Fruit fly (Drosophila melanogaster) whole organism, embryonic: ENCODE measurements around the gene CG4004.
A peak's percentile ranks its signal among the peaks of the same experiment; 100 is the strongest.

ENCODE experiments used
- Atf-2 ChIP-seq: fragments of 200-800 bp; sonication (Bioruptor generic); optimal IDR thresholded peaks from 2 replicates; lab custom pipeline; 2016; ENCODE audit warnings: missing biosample characterization, missing genetic modification characterization
- B-H2 ChIP-seq: fragments of 200-800 bp; sonication (Bioruptor generic); optimal IDR thresholded peaks from 2 replicates; lab custom pipeline; 2018; ENCODE audit warnings: missing biosample characterization, mild to moderate bottlenecking, missing genetic modification characterization
- Bdp1 ChIP-seq: fragments of 200-800 bp; sonication (Bioruptor generic); optimal IDR thresholded peaks from 3 replicates; lab custom pipeline; 2016; ENCODE audit warnings: missing biosample characterization, missing genetic modification characterization
- CG10274 ChIP-seq: fragments of 200-800 bp; sonication (Bioruptor generic); optimal IDR thresholded peaks from 3 replicates; lab custom pipeline; 2017; ENCODE audit warnings: missing biosample characterization, mild to moderate bottlenecking, missing genetic modification characterization
- CG10654 ChIP-seq: fragments of 200-800 bp; sonication (Bioruptor generic); optimal IDR thresholded peaks from 2 replicates; lab custom pipeline; 2016; ENCODE audit warnings: missing biosample characterization, missing genetic modification characterization
- CG12219 ChIP-seq: fragments of 200-800 bp; sonication (Bioruptor generic); optimal IDR thresholded peaks from 3 replicates; lab custom pipeline; 2018; ENCODE audit warnings: missing biosample characterization, mild to moderate bottlenecking, missing genetic modification characterization
- CG12769 ChIP-seq: fragments of 200-800 bp; sonication (Bioruptor generic); optimal IDR thresholded peaks from 2 replicates; lab custom pipeline; 2019; ENCODE audit warnings: missing biosample characterization, mild to moderate bottlenecking, missing genetic modification characterization, moderate library complexity
- CG13894 ChIP-seq: fragments of 200-800 bp; sonication (Bioruptor generic); optimal IDR thresholded peaks from 3 replicates; lab custom pipeline; 2018; ENCODE audit warnings: missing biosample characterization, mild to moderate bottlenecking, missing genetic modification characterization, moderate library complexity
- CG14014 ChIP-seq: fragments of 200-800 bp; sonication (Bioruptor generic); IDR thresholded peaks from 2 replicates; pipeline ENCODE4 v1.3.6; 2022; ENCODE audit warnings: missing biosample characterization, missing genetic modification characterization
- CG14710 ChIP-seq: fragments of 200-800 bp; sonication (Bioruptor generic); optimal IDR thresholded peaks from 3 replicates; lab custom pipeline; 2019; ENCODE audit warnings: missing biosample characterization, mild to moderate bottlenecking, missing genetic modification characterization, moderate library complexity
- CG14860 ChIP-seq: fragments of 200-800 bp; sonication (Bioruptor generic); IDR thresholded peaks from 3 replicates; pipeline ENCODE4 v1.3.6; 2022; ENCODE audit warnings: missing biosample characterization, missing genetic modification characterization; ENCODE audit not compliant: partially characterized antibody
- CG15514 ChIP-seq: fragments of 200-800 bp; sonication (Bioruptor generic); optimal IDR thresholded peaks from 3 replicates; lab custom pipeline; 2017; ENCODE audit warnings: missing biosample characterization, missing genetic modification characterization, mild to moderate bottlenecking, moderate library complexity, missing genetic modification reagents
- CG16813 ChIP-seq: fragments of 200-800 bp; sonication (Bioruptor generic); IDR thresholded peaks from 3 replicates; pipeline ENCODE4 v1.3.6; 2022; ENCODE audit warnings: missing biosample characterization, missing genetic modification characterization; ENCODE audit not compliant: partially characterized antibody
- CG18476 ChIP-seq: fragments of 200-800 bp; sonication (Bioruptor generic); optimal IDR thresholded peaks from 2 replicates; lab custom pipeline; 2016; ENCODE audit warnings: missing biosample characterization, mild to moderate bottlenecking, missing genetic modification characterization
- CG31365 ChIP-seq: fragments of 200-800 bp; sonication (Bioruptor generic); optimal IDR thresholded peaks from 2 replicates; lab custom pipeline; 2018; ENCODE audit warnings: missing biosample characterization, mild to moderate bottlenecking, missing genetic modification characterization
- CG6175 ChIP-seq: fragments of 200-800 bp; sonication (Bioruptor generic); IDR thresholded peaks from 3 replicates; pipeline ENCODE4 v1.3.6; 2022; ENCODE audit warnings: missing biosample characterization, missing genetic modification characterization
- CG7786 ChIP-seq: fragments of 200-800 bp; sonication (Bioruptor generic); optimal IDR thresholded peaks from 2 replicates; lab custom pipeline; 2016; ENCODE audit warnings: missing biosample characterization, missing genetic modification characterization
- CG7839 ChIP-seq: fragments of 200-800 bp; sonication (Bioruptor generic); optimal IDR thresholded peaks from 3 replicates; lab custom pipeline; 2018; ENCODE audit warnings: missing biosample characterization, mild to moderate bottlenecking, missing genetic modification characterization, moderate library complexity
- CG7963 ChIP-seq: fragments of 200-800 bp; sonication (Bioruptor generic); IDR thresholded peaks from 3 replicates; pipeline ENCODE4 v1.3.6; 2022; ENCODE audit warnings: missing biosample characterization, missing genetic modification characterization; ENCODE audit not compliant: partially characterized antibody
- CG7987 ChIP-seq: fragments of 200-800 bp; sonication (Bioruptor generic); optimal IDR thresholded peaks from 2 replicates; lab custom pipeline; 2018; ENCODE audit warnings: missing biosample characterization, mild to moderate bottlenecking, missing genetic modification characterization, moderate library complexity
- Doc3 ChIP-seq: fragments of 200-800 bp; sonication (Bioruptor generic); IDR thresholded peaks from 3 replicates; pipeline ENCODE4 v1.3.6; 2022; ENCODE audit warnings: missing biosample characterization, missing genetic modification characterization; ENCODE audit not compliant: partially characterized antibody
- Fer1 ChIP-seq: fragments of 200-800 bp; sonication (Bioruptor generic); optimal IDR thresholded peaks from 2 replicates; lab custom pipeline; 2017; ENCODE audit warnings: missing biosample characterization, mild to moderate bottlenecking, missing genetic modification characterization
- H15 ChIP-seq: fragments of 200-800 bp; sonication (Bioruptor generic); IDR thresholded peaks from 3 replicates; pipeline ENCODE4 v1.3.6; 2022; ENCODE audit warnings: missing biosample characterization, missing genetic modification characterization
- Hand ChIP-seq: fragments of 200-800 bp; sonication (Bioruptor generic); optimal IDR thresholded peaks from 2 replicates; lab custom pipeline; 2017; ENCODE audit warnings: mild to moderate bottlenecking, missing biosample characterization, missing genetic modification reagents, missing genetic modification characterization
- Myb ChIP-seq: fragments of 200-800 bp; sonication (Bioruptor generic); optimal IDR thresholded peaks from 2 replicates; lab custom pipeline; 2016; ENCODE audit warnings: missing biosample characterization, missing genetic modification characterization
- Ravus ChIP-seq: fragments of 200-800 bp; sonication (Bioruptor generic); IDR thresholded peaks from 2 replicates; pipeline ENCODE4 v1.3.6; 2022; ENCODE audit warnings: missing biosample characterization, missing genetic modification characterization
- Scr ChIP-seq: fragments of 200-800 bp; sonication (Bioruptor generic); IDR thresholded peaks from 2 replicates; pipeline ENCODE4 v1.3.6; 2022; ENCODE audit warnings: missing biosample characterization, missing genetic modification characterization; ENCODE audit not compliant: partially characterized antibody
- Six4 ChIP-seq: fragments of 200-800 bp; sonication (Bioruptor generic); optimal IDR thresholded peaks from 2 replicates; lab custom pipeline; 2016; ENCODE audit warnings: missing biosample characterization, missing genetic modification characterization
- Taf1 ChIP-seq: fragments of 200-800 bp; sonication (Bioruptor generic); IDR thresholded peaks from 2 replicates; pipeline ENCODE4 v1.3.6; 2022; ENCODE audit warnings: missing biosample characterization, missing genetic modification characterization
- ara ChIP-seq: fragments of 200-800 bp; sonication (Bioruptor generic); IDR thresholded peaks from 2 replicates; pipeline ENCODE4 v1.3.6; 2022; ENCODE audit warnings: missing biosample characterization, missing genetic modification characterization
- ato ChIP-seq: fragments of 200-800 bp; sonication (Bioruptor generic); IDR thresholded peaks from 2 replicates; pipeline ENCODE4 v1.3.6; 2022; ENCODE audit warnings: missing biosample characterization, missing genetic modification characterization; ENCODE audit not compliant: partially characterized antibody
- bowl ChIP-seq: fragments of 200-800 bp; sonication (Bioruptor generic); IDR thresholded peaks from 2 replicates; pipeline ENCODE4 v1.3.6; 2022; ENCODE audit warnings: missing biosample characterization, missing genetic modification characterization
- crp ChIP-seq, 2 experiments: fragments of 200-800 bp; sonication (Bioruptor generic); optimal IDR thresholded peaks; 2 replicates in 1 of 2; 3 replicates in 1 of 2; lab custom pipeline; 2017; ENCODE audit warnings: missing biosample characterization in 2 of 2, missing genetic modification characterization in 2 of 2, mild to moderate bottlenecking in 1 of 2, moderate library complexity in 1 of 2
- dan ChIP-seq: fragments of 200-800 bp; sonication (Bioruptor generic); IDR thresholded peaks from 2 replicates; pipeline ENCODE4 v1.3.6; 2022; ENCODE audit warnings: missing biosample characterization, missing genetic modification characterization
- ewg ChIP-seq: fragments of 200-800 bp; sonication (Bioruptor generic); optimal IDR thresholded peaks from 3 replicates; lab custom pipeline; 2017; ENCODE audit warnings: mild to moderate bottlenecking, missing biosample characterization, missing genetic modification reagents, missing genetic modification characterization
- gfzf ChIP-seq: fragments of 200-800 bp; sonication (Bioruptor generic); optimal IDR thresholded peaks from 2 replicates; lab custom pipeline; 2016; ENCODE audit warnings: missing biosample characterization, mild to moderate bottlenecking, missing genetic modification characterization, moderate library complexity
- gt ChIP-seq: fragments of 200-800 bp; sonication (Bioruptor generic); IDR thresholded peaks from 2 replicates; pipeline ENCODE4 v1.3.6; 2022; ENCODE audit warnings: missing biosample characterization, missing genetic modification characterization
- ham ChIP-seq: fragments of 200-800 bp; sonication (Bioruptor generic); IDR thresholded peaks from 2 replicates; pipeline ENCODE4 v1.3.6; 2022; ENCODE audit warnings: missing biosample characterization, missing genetic modification characterization
- hbn ChIP-seq: fragments of 200-800 bp; sonication (Bioruptor generic); IDR thresholded peaks from 2 replicates; pipeline ENCODE4 v1.3.6; 2022; ENCODE audit warnings: missing biosample characterization, missing genetic modification characterization; ENCODE audit not compliant: partially characterized antibody
- inv ChIP-seq: fragments of 200-800 bp; sonication (Bioruptor generic); IDR thresholded peaks from 2 replicates; pipeline ENCODE4 v1.3.6; 2022; ENCODE audit warnings: missing biosample characterization, missing genetic modification characterization; ENCODE audit not compliant: partially characterized antibody
- kah ChIP-seq: fragments of 200-800 bp; sonication (Bioruptor generic); optimal IDR thresholded peaks from 2 replicates; lab custom pipeline; 2018; ENCODE audit warnings: missing biosample characterization, mild to moderate bottlenecking, missing genetic modification characterization
- lbe ChIP-seq: fragments of 200-800 bp; sonication (Bioruptor generic); optimal IDR thresholded peaks from 2 replicates; lab custom pipeline; 2016; ENCODE audit warnings: missing biosample characterization, mild to moderate bottlenecking, missing genetic modification characterization
- lilli ChIP-seq: fragments of 200-800 bp; sonication (Bioruptor generic); optimal IDR thresholded peaks from 3 replicates; lab custom pipeline; 2016; ENCODE audit warnings: missing biosample characterization, missing genetic modification characterization
- nerfin-2 ChIP-seq: fragments of 200-800 bp; sonication (Bioruptor generic); IDR thresholded peaks from 2 replicates; pipeline ENCODE4 v1.3.6; 2022; ENCODE audit warnings: missing biosample characterization, missing genetic modification characterization; ENCODE audit not compliant: partially characterized antibody
- pnt ChIP-seq: fragments of 200-800 bp; sonication (Bioruptor generic); optimal IDR thresholded peaks from 3 replicates; lab custom pipeline; 2016; ENCODE audit warnings: missing biosample characterization, missing genetic modification characterization
- run ChIP-seq: fragments of 200-800 bp; sonication (Bioruptor generic); optimal IDR thresholded peaks from 3 replicates; lab custom pipeline; 2018; ENCODE audit warnings: missing biosample characterization, mild to moderate bottlenecking, missing genetic modification characterization
- sima ChIP-seq: fragments of 200-800 bp; sonication (Bioruptor generic); optimal IDR thresholded peaks from 2 replicates; lab custom pipeline; 2016; ENCODE audit warnings: missing biosample characterization, missing genetic modification characterization
- sqz ChIP-seq: fragments of 200-800 bp; sonication (Bioruptor generic); optimal IDR thresholded peaks from 3 replicates; lab custom pipeline; 2018; ENCODE audit warnings: missing biosample characterization, mild to moderate bottlenecking, missing genetic modification characterization
- tio ChIP-seq: fragments of 200-800 bp; sonication (Bioruptor generic); optimal IDR thresholded peaks from 2 replicates; lab custom pipeline; 2017; ENCODE audit warnings: missing biosample characterization, missing genetic modification characterization, inconsistent platforms
- trem ChIP-seq: fragments of 200-800 bp; optimal IDR thresholded peaks from 3 replicates; lab custom pipeline; 2019; ENCODE audit warnings: missing biosample characterization, mild to moderate bottlenecking, missing genetic modification characterization, moderate library complexity

Gene CG4004

DNA sequence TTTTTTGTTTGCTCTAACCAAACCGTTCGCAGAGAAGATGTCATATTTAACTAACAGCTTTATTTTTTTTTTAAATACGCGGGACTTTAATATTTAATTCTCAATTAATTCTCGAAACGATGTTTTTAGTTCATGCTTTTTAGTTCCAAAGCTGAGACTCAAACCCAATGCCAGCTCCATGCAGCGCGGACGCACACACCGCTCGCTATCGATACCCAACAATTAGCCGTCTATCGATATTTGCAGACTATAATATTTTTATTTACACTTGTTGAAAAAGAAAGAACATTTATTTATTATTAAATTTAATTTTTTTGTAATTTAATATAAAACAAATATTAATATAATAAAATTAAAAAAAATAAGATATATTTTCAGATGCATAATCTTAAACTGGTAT, 20.6 kb downstream of the CG4004 start (continued):
- TF ChIP-seq CG7839 (tag; lab: Kevin White, UChicago) = no peak
- no peak for TF ChIP-seq bowl (GFP tag; lab: Robert Waterston, UW)
- peak; percentile 8 for TF ChIP-seq nerfin-2
- no peak for TF ChIP-seq gt (GFP tag; lab: Robert Waterston, UW)
- peak; percentile 79 for TF ChIP-seq CG16813 (GFP tag; lab: Robert Waterston, UW)
- TF ChIP-seq Bdp1 (GFP tag; lab: Kevin White, UChicago) = no peak
- no peak for TF ChIP-seq CG31365
- TF ChIP-seq crp (GFP tag; optimal IDR thresholded peaks at IDR 0.05; lab: Kevin White, UChicago) = no peak
- no peak; the same call in 2 of the 3 replicates for TF ChIP-seq Doc3 (GFP tag; lab: Robert Waterston, UW)
- no peak for TF ChIP-seq CG12219 (GFP tag; lab: Kevin White, UChicago)
- TF ChIP-seq Myb (GFP tag; lab: Kevin White, UChicago) = no peak
- TF ChIP-seq tio (GFP tag; lab: Kevin White, UChicago) = no peak
- no peak for TF ChIP-seq Taf1 (GFP tag; lab: Robert Waterston, UW)
- no peak for TF ChIP-seq ewg
- TF ChIP-seq CG13894 (tag; lab: Kevin White, UChicago) = no peak
- no peak for TF ChIP-seq sima (GFP tag; lab: Kevin White, UChicago)
- no peak for TF ChIP-seq B-H2 (GFP tag; lab: Kevin White, UChicago)
- TF ChIP-seq CG14014 (GFP tag; lab: Robert Waterston, UW) = no peak
- no peak for TF ChIP-seq H15 (GFP tag; lab: Robert Waterston, UW)
- no peak for TF ChIP-seq pnt (GFP tag; lab: Kevin White, UChicago)
- no peak for TF ChIP-seq Atf-2 (GFP tag; lab: Kevin White, UChicago)
- peak; percentile 65; the same call in 2 of the 3 replicates for TF ChIP-seq CG14860
- no peak for TF ChIP-seq Hand (GFP tag; lab: Kevin White, UChicago)
- TF ChIP-seq kah (GFP tag; lab: Kevin White, UChicago) = no peak
- no peak for TF ChIP-seq CG7786
- no peak for TF ChIP-seq sqz (GFP tag; lab: Kevin White, UChicago)
- TF ChIP-seq inv (GFP tag; lab: Robert Waterston, UW) = peak; percentile 61
- peak; percentile 75; the same call in 1 of the 2 replicates for TF ChIP-seq Scr (GFP tag; lab: Robert Waterston, UW)
- peak; percentile 23 for TF ChIP-seq CG14710 (tag; lab: Kevin White, UChicago)
- no peak for TF ChIP-seq hbn (GFP tag; lab: Robert Waterston, UW)
- TF ChIP-seq CG10654 (GFP tag; lab: Kevin White, UChicago) = no peak
- no peak for TF ChIP-seq lilli (GFP tag; lab: Kevin White, UChicago)
- TF ChIP-seq CG7963 = peak; percentile 63
- no peak for TF ChIP-seq ara (GFP tag; lab: Robert Waterston, UW)
- no peak for TF ChIP-seq CG12769 (tag; lab: Kevin White, UChicago)
- TF ChIP-seq ham (GFP tag; lab: Robert Waterston, UW) = no peak
- TF ChIP-seq run = no peak
- TF ChIP-seq Six4 (GFP tag; lab: Kevin White, UChicago) = no peak
- no peak for TF ChIP-seq Fer1 (GFP tag; lab: Kevin White, UChicago)
- TF ChIP-seq lbe (GFP tag; lab: Kevin White, UChicago) = no peak
- TF ChIP-seq CG18476 = no peak
- no peak for TF ChIP-seq Ravus
- no peak for TF ChIP-seq CG7987 (GFP tag; lab: Kevin White, UChicago)
- TF ChIP-seq dan (GFP tag; lab: Robert Waterston, UW) = no peak
- peak; percentile 9 for TF ChIP-seq gfzf
- TF ChIP-seq CG6175 (GFP tag; lab: Robert Waterston, UW) = no peak
- peak; percentile 78 for TF ChIP-seq CG15514 (GFP tag; lab: Kevin White, UChicago)
- TF ChIP-seq ato = peak; percentile 44; the same call in 1 of the 2 replicates
- no peak for TF ChIP-seq CG10274 (GFP tag; lab: Kevin White, UChicago)
- TF ChIP-seq trem (tag; lab: Kevin White, UChicago) = peak; percentile 10
